Fruit fly (Drosophila melanogaster) whole organism, wandering third instar larva: ENCODE results near the gene CG32110.

Experiments
- Abd-B ChIP-seq: fragments of >200 bp; optimal IDR thresholded peaks from 2 replicates; lab custom pipeline; 2017; ENCODE audit warnings: missing biosample characterization, missing genetic modification characterization
- CG32264 ChIP-seq: fragments of 200-800 bp; sonication (Bioruptor generic); optimal IDR thresholded peaks from 2 replicates; lab custom pipeline; 2016; ENCODE audit warnings: missing biosample characterization, missing genetic modification characterization
- CG9705 ChIP-seq: fragments of 200-800 bp; sonication (Bioruptor generic); optimal IDR thresholded peaks from 2 replicates; lab custom pipeline; 2018; ENCODE audit warnings: missing biosample characterization, mild to moderate bottlenecking, missing genetic modification characterization
- CrebA ChIP-seq: fragments of 200-800 bp; sonication (Bioruptor generic); optimal IDR thresholded peaks from 2 replicates; lab custom pipeline; 2016; ENCODE audit warnings: missing biosample characterization, mild to moderate bottlenecking, missing genetic modification characterization, borderline replicate concordance
- Dfd ChIP-seq: fragments of >200 bp; optimal IDR thresholded peaks from 2 replicates; lab custom pipeline; 2017; ENCODE audit warnings: missing biosample characterization, missing genetic modification characterization
- Dif ChIP-seq: fragments of 200-275, 200-300 bp; sonication (Bioruptor generic); optimal IDR thresholded peaks from 2 replicates; lab custom pipeline; 2018; ENCODE audit warnings: missing biosample characterization, missing genetic modification characterization; ENCODE audit not compliant: partially characterized antibody
- HLH106 ChIP-seq: fragments of 200-800 bp; optimal IDR thresholded peaks from 3 replicates; lab custom pipeline; 2019; ENCODE audit warnings: missing biosample characterization, mild to moderate bottlenecking, missing genetic modification characterization, moderate library complexity
- Hnf4 ChIP-seq: fragments of 200-800 bp; sonication (Bioruptor generic); optimal IDR thresholded peaks from 2 replicates; lab custom pipeline; 2016; ENCODE audit warnings: missing biosample characterization, mild to moderate bottlenecking, missing genetic modification characterization
- Hr78 ChIP-seq: fragments of >200 bp; optimal IDR thresholded peaks from 2 replicates; lab custom pipeline; 2017; ENCODE audit warnings: missing biosample characterization, missing genetic modification characterization
- Hr83 ChIP-seq: fragments of 200-300 bp; sonication (Bioruptor generic); optimal IDR thresholded peaks from 2 replicates; lab custom pipeline; 2016; ENCODE audit warnings: missing biosample characterization, mild to moderate bottlenecking, missing genetic modification characterization, moderate library complexity; ENCODE audit not compliant: poor library complexity, severe bottlenecking
- Jra ChIP-seq: sonication (Bioruptor generic); optimal IDR thresholded peaks from 2 replicates; lab custom pipeline; 2016; ENCODE audit warnings: missing biosample characterization, missing genetic modification characterization
- Mio ChIP-seq: sonication (Bioruptor generic); optimal IDR thresholded peaks from 2 replicates; lab custom pipeline; 2016; ENCODE audit warnings: missing biosample characterization, missing genetic modification characterization
- Myc ChIP-seq: fragments of >200 bp; optimal IDR thresholded peaks from 2 replicates; lab custom pipeline; 2017
- N ChIP-seq: fragments of >200 bp; optimal IDR thresholded peaks from 2 replicates; lab custom pipeline; 2018; ENCODE audit warnings: missing biosample characterization, missing external identifiers, missing genetic modification characterization
- OdsH ChIP-seq: fragments of 200-800 bp; sonication (Bioruptor generic); optimal IDR thresholded peaks from 2 replicates; lab custom pipeline; 2016; ENCODE audit warnings: missing biosample characterization, mild to moderate bottlenecking, missing genetic modification characterization
- Rel ChIP-seq, 2 experiments: fragments of 200-800 bp; sonication (Bioruptor generic) in 1 of 2; optimal IDR thresholded peaks; 2 replicates in 1 of 2; 3 replicates in 1 of 2; lab custom pipeline; 2016 to 2019; ENCODE audit warnings: mild to moderate bottlenecking in 2 of 2, missing biosample characterization in 2 of 2, missing genetic modification characterization in 2 of 2, moderate library complexity in 1 of 2
- Sp1 ChIP-seq: fragments of 200-800 bp; sonication (Bioruptor generic); optimal IDR thresholded peaks from 3 replicates; lab custom pipeline; 2019; ENCODE audit warnings: missing biosample characterization, mild to moderate bottlenecking, missing genetic modification characterization, moderate library complexity
- Vsx2 ChIP-seq: fragments of 200-300, 225-300 bp; sonication (Bioruptor generic); optimal IDR thresholded peaks from 2 replicates; lab custom pipeline; 2018; ENCODE audit warnings: missing biosample characterization, missing genetic modification characterization; ENCODE audit not compliant: partially characterized antibody
- br ChIP-seq: fragments of 200-800 bp; sonication (Bioruptor generic); optimal IDR thresholded peaks from 2 replicates; lab custom pipeline; 2016; ENCODE audit warnings: missing biosample characterization, missing genetic modification characterization
- brk ChIP-seq: fragments of 200-800 bp; sonication (Bioruptor generic); optimal IDR thresholded peaks from 2 replicates; lab custom pipeline; 2016; ENCODE audit warnings: missing biosample characterization, mild to moderate bottlenecking, missing genetic modification characterization
- dl ChIP-seq, 2 experiments: fragments of 175-275, 200-275 bp in 1 of 2; fragments of 200-275 bp in 1 of 2; sonication (Bioruptor generic); optimal IDR thresholded peaks; lab custom pipeline; 2018; ENCODE audit warnings: mild to moderate bottlenecking in 2 of 2, missing biosample characterization in 2 of 2, missing genetic modification characterization in 2 of 2, moderate library complexity in 2 of 2; ENCODE audit not compliant: partially characterized antibody in 2 of 2, insufficient read depth in 1 of 2
- dmrt93B ChIP-seq: fragments of 200-800 bp; sonication (Bioruptor generic); optimal IDR thresholded peaks from 2 replicates; lab custom pipeline; 2018; ENCODE audit warnings: missing biosample characterization, mild to moderate bottlenecking, missing genetic modification characterization
- dsf ChIP-seq: sonication (Bioruptor generic); optimal IDR thresholded peaks from 2 replicates; lab custom pipeline; 2016; ENCODE audit warnings: missing biosample characterization, missing genetic modification characterization, borderline replicate concordance
- ey ChIP-seq: fragments of 200-800 bp; sonication (Bioruptor generic); optimal IDR thresholded peaks from 2 replicates; lab custom pipeline; 2016; ENCODE audit warnings: missing biosample characterization, missing genetic modification characterization
- foxo ChIP-seq, 2 experiments: fragments of 200-800 bp; sonication (Bioruptor generic); optimal IDR thresholded peaks; 2 replicates in 1 of 2; 3 replicates in 1 of 2; lab custom pipeline; 2016 to 2017; ENCODE audit warnings: missing biosample characterization in 2 of 2, missing genetic modification characterization in 2 of 2
- fru ChIP-seq: fragments of 200-800 bp; sonication (Bioruptor generic); optimal IDR thresholded peaks from 3 replicates; lab custom pipeline; 2016; ENCODE audit warnings: missing biosample characterization, mild to moderate bottlenecking, missing genetic modification characterization
- h ChIP-seq: fragments of 200-800 bp; sonication (Bioruptor generic); optimal IDR thresholded peaks from 3 replicates; lab custom pipeline; 2016; ENCODE audit warnings: missing biosample characterization, mild to moderate bottlenecking, missing genetic modification characterization
- jim ChIP-seq: fragments of 175-275, 200-325 bp; sonication (Bioruptor generic); optimal IDR thresholded peaks from 2 replicates; lab custom pipeline; 2016; ENCODE audit warnings: missing biosample characterization, mild to moderate bottlenecking, missing genetic modification characterization
- lola ChIP-seq: fragments of >200 bp; optimal IDR thresholded peaks from 2 replicates; lab custom pipeline; 2017; ENCODE audit warnings: missing biosample characterization, missing genetic modification characterization
- psq ChIP-seq: fragments of 200-800 bp; sonication (Bioruptor generic); optimal IDR thresholded peaks from 3 replicates; lab custom pipeline; 2017; ENCODE audit warnings: missing biosample characterization, mild to moderate bottlenecking, missing genetic modification characterization, moderate library complexity
- rgr ChIP-seq: fragments of 200-800 bp; sonication (Bioruptor generic); optimal IDR thresholded peaks from 3 replicates; lab custom pipeline; 2016; ENCODE audit warnings: missing biosample characterization, mild to moderate bottlenecking, missing genetic modification characterization
- sage ChIP-seq: fragments of 200-800 bp; sonication (Bioruptor generic); optimal IDR thresholded peaks from 2 replicates; lab custom pipeline; 2016; ENCODE audit warnings: missing biosample characterization, mild to moderate bottlenecking, missing genetic modification characterization
- sv ChIP-seq: fragments of 200-800 bp; sonication (Bioruptor generic); optimal IDR thresholded peaks from 3 replicates; lab custom pipeline; 2016; ENCODE audit warnings: missing biosample characterization, missing genetic modification characterization
- tai ChIP-seq: sonication (Bioruptor generic); optimal IDR thresholded peaks from 2 replicates; lab custom pipeline; 2016; ENCODE audit warnings: missing biosample characterization, missing genetic modification characterization
- usp ChIP-seq: fragments of >200 bp; optimal IDR thresholded peaks from 2 replicates; lab custom pipeline; 2017; ENCODE audit warnings: missing biosample characterization, missing genetic modification characterization
- woc ChIP-seq: sonication (Bioruptor generic); optimal IDR thresholded peaks from 2 replicates; lab custom pipeline; 2016; ENCODE audit warnings: missing biosample characterization, mild to moderate bottlenecking, missing genetic modification characterization

CG32110 gene

dm6 chr3L:12827705-12828104 is 19.2 kb downstream of the CG32110 start:
- TF ChIP-seq h (GFP tag; lab: Kevin White, UChicago), result no peak

- no peak for TF ChIP-seq OdsH
- no peak for TF ChIP-seq lola (GFP tag; lab: Kevin White, UChicago)
- TF ChIP-seq woc (GFP tag; lab: Kevin White, UChicago), result no peak
- TF ChIP-seq Hr83, result no peak
- no peak for TF ChIP-seq CG32264 (GFP tag; lab: Kevin White, UChicago)
- no peak for TF ChIP-seq jim (GFP tag; lab: Kevin White, UChicago)
- TF ChIP-seq Hr78 (GFP tag; lab: Kevin White, UChicago), result no peak
- no peak for TF ChIP-seq usp
- TF ChIP-seq, all 38 proteins: peak for 0
These were observed 20.0 kb downstream of the CG32110 start for dm6 chr3L:12828532-12828931.

dm6 chr3L:12830416-12830815 is 21.9 kb downstream of the CG32110 start:
- TF ChIP-seq dl (GFP tag; optimal IDR thresholded peaks at IDR 0.05; lab: Kevin White, UChicago; ENCODE audit: insufficient read depth in 1 of 2, partially characterized antibody in 2 of 2) (no peak), woc (GFP tag; lab: Kevin White, UChicago) (no peak), h (GFP tag; lab: Kevin White, UChicago) (no peak), Vsx2 (no peak), CG9705 (GFP tag; lab: Kevin White, UChicago) (no peak), Hr83 (no peak), dsf (GFP tag; lab: Kevin White, UChicago) (no peak), ey (GFP tag; lab: Kevin White, UChicago) (no peak), Dif (GFP tag; lab: Kevin White, UChicago) (no peak), OdsH (no peak), fru (GFP tag; lab: Kevin White, UChicago) (no peak), Jra (no peak), CG32264 (GFP tag; lab: Kevin White, UChicago) (no peak), Hnf4 (GFP tag; lab: Kevin White, UChicago) (no peak), Dfd (GFP tag; lab: Kevin White, UChicago) (no peak)

- TF ChIP-seq ey (GFP tag; lab: Kevin White, UChicago) (peak; percentile 70), sv (GFP tag; lab: Kevin White, UChicago) (peak; percentile 28), Myc (lab: Kevin White, UChicago) (no peak), Dfd (GFP tag; lab: Kevin White, UChicago) (no peak), br (GFP tag; lab: Kevin White, UChicago) (peak; percentile 70), rgr (GFP tag; lab: Kevin White, UChicago) (peak; percentile 76), Abd-B (GFP tag; lab: Kevin White, UChicago) (no peak), brk (peak; percentile 53), Sp1 (peak; percentile 47), psq (peak; percentile 41), woc (GFP tag; lab: Kevin White, UChicago) (no peak), HLH106 (tag; lab: Kevin White, UChicago) (peak; percentile 33), foxo (GFP tag; optimal IDR thresholded peaks at IDR 0.05; lab: Kevin White, UChicago) (peak in 1 of 2 experiments; percentile 69), Hnf4 (GFP tag; lab: Kevin White, UChicago) (peak; percentile 50), tai (peak; percentile 62), h (GFP tag; lab: Kevin White, UChicago) (peak; percentile 81), dsf (GFP tag; lab: Kevin White, UChicago) (no peak), dl (GFP tag; optimal IDR thresholded peaks at IDR 0.05; lab: Kevin White, UChicago; ENCODE audit: insufficient read depth in 1 of 2, partially characterized antibody in 2 of 2) (no peak), OdsH (peak; percentile 71), fru (GFP tag; lab: Kevin White, UChicago) (peak; percentile 74)
These were observed 22.9 kb downstream of the CG32110 start for dm6 chr3L:12831290-12831952.

- TF ChIP-seq sage (GFP tag; lab: Kevin White, UChicago) (no peak), sv (GFP tag; lab: Kevin White, UChicago) (no peak), Rel (GFP tag; optimal IDR thresholded peaks at IDR 0.05; lab: Kevin White, UChicago) (no peak), Rel (tag; optimal IDR thresholded peaks at IDR 0.05; lab: Kevin White, UChicago) (no peak), dmrt93B (GFP tag; lab: Kevin White, UChicago) (no peak), CG9705 (GFP tag; lab: Kevin White, UChicago) (no peak), ey (GFP tag; lab: Kevin White, UChicago) (no peak), dsf (GFP tag; lab: Kevin White, UChicago) (no peak), Dif (GFP tag; lab: Kevin White, UChicago) (peak; percentile 90), Sp1 (peak; percentile 22), Hr83 (peak; percentile 5), Vsx2 (peak; percentile 59), h (GFP tag; lab: Kevin White, UChicago) (peak; percentile 5), OdsH (peak; percentile 21), CrebA (GFP tag; lab: Kevin White, UChicago) (peak; percentile 10), lola (GFP tag; lab: Kevin White, UChicago) (no peak), Mio (GFP tag; lab: Kevin White, UChicago) (no peak), fru (GFP tag; lab: Kevin White, UChicago) (no peak), dl (GFP tag; optimal IDR thresholded peaks at IDR 0.05; lab: Kevin White, UChicago; ENCODE audit: insufficient read depth in 1 of 2, partially characterized antibody in 2 of 2) (peak; percentile 71 to 84), N (GFP tag; lab: Kevin White, UChicago) (no peak), Myc (lab: Kevin White, UChicago) (no peak)
These were observed 23.9 kb downstream of the CG32110 start for dm6 chr3L:12832355-12832881.
